Worm (Caenorhabditis elegans) whole organism, L1 larva: Measurements from ENCODE around the gene slc-36.5.

Source experiments
- alr-1 ChIP-seq: fragments of 200-800 bp; sonication (Bioruptor generic); optimal IDR thresholded peaks from 2 replicates; lab custom pipeline; 2018; ENCODE audit warnings: borderline replicate concordance, mild to moderate bottlenecking, missing genetic modification characterization, missing compliant biosample characterization
- blmp-1 ChIP-seq: fragments of 150-350 bp; optimal IDR thresholded peaks from 2 replicates; lab custom pipeline; 2014; ENCODE audit warnings: missing biosample characterization, missing genetic modification characterization
- ceh-8 ChIP-seq: fragments of 200-800 bp; sonication (Bioruptor generic); optimal IDR thresholded peaks from 2 replicates; lab custom pipeline; 2018; ENCODE audit warnings: mild to moderate bottlenecking, missing genetic modification characterization, moderate library complexity, missing compliant biosample characterization
- elt-3 ChIP-seq, 6 experiments: fragments of 150-350 bp in 1 of 6; sonication (generic microtip); optimal IDR thresholded peaks; 2 replicates each; lab custom pipeline; 2017 to 2018; ENCODE audit warnings: missing biosample characterization in 6 of 6, missing genetic modification characterization in 6 of 6, inconsistent platforms in 1 of 6
- ets-5 ChIP-seq: fragments of 200-800 bp; sonication (Bioruptor generic); IDR thresholded peaks from 2 replicates; pipeline ENCODE4 v1.3.6; 2022; ENCODE audit warnings: missing genetic modification characterization, missing compliant biosample characterization
- nhr-237 ChIP-seq: fragments of 150-350 bp; optimal IDR thresholded peaks from 2 replicates; lab custom pipeline; 2014; ENCODE audit warnings: missing biosample characterization, missing genetic modification characterization
- pqm-1 ChIP-seq: sonication (generic microtip); optimal IDR thresholded peaks from 3 replicates; lab custom pipeline; 2017; ENCODE audit warnings: missing biosample characterization, missing genetic modification characterization
- tbx-2 ChIP-seq: sonication (generic microtip); optimal IDR thresholded peaks from 2 replicates; lab custom pipeline; 2016; ENCODE audit warnings: missing genetic modification characterization, missing compliant biosample characterization
- unc-62 ChIP-seq: fragments of 150-350 bp; optimal IDR thresholded peaks from 2 replicates; lab custom pipeline; 2014; ENCODE audit warnings: missing biosample characterization, missing genetic modification reagents, missing genetic modification characterization
- zag-1 ChIP-seq: fragments of 150-350 bp; optimal IDR thresholded peaks from 2 replicates; lab custom pipeline; 2014; ENCODE audit warnings: missing biosample characterization, missing genetic modification characterization
- ztf-11 ChIP-seq, 2 experiments: sonication (generic microtip); optimal IDR thresholded peaks; 2 replicates each; lab custom pipeline; 2016 to 2017; ENCODE audit warnings: missing genetic modification characterization in 2 of 2, missing biosample characterization in 1 of 2, missing compliant biosample characterization in 1 of 2

- TF ChIP-seq pqm-1, result no peak
- no peak for TF ChIP-seq tbx-2 (tag; lab: Kevin White, UChicago)
- no peak for TF ChIP-seq ztf-11 (tag; optimal IDR thresholded peaks at IDR 0.05; lab: Kevin White, UChicago)
- TF ChIP-seq unc-62 (GFP tag; lab: Kevin White, UChicago), result no peak
- no peak for TF ChIP-seq zag-1 (tag; lab: Kevin White, UChicago)
- no peak for TF ChIP-seq ceh-8 (GFP tag; lab: Kevin White, UChicago)
- no peak for TF ChIP-seq nhr-237 (tag; lab: Kevin White, UChicago)
- TF ChIP-seq ets-5 (GFP tag; lab: Robert Waterston, UW), result no peak
- TF ChIP-seq elt-3 (tag; optimal IDR thresholded peaks at IDR 0.05; lab: Kevin White, UChicago), result peak in 2 of 6 experiments; percentile 3 to 49
- peak; percentile 83 for TF ChIP-seq blmp-1 (tag; lab: Kevin White, UChicago)
- no peak for TF ChIP-seq alr-1 (tag; lab: Kevin White, UChicago)
These were observed 31.8 kb upstream of the slc-36.5 start for ce11 chrII:6908689-6909088.
